Worm (Caenorhabditis elegans) whole organism, mixed stage, embryonic: Measurements from ENCODE around the gene let-858.

Experiments used
- ceh-39 ChIP-seq: fragments of 150-350 bp; optimal IDR thresholded peaks from 2 replicates; lab custom pipeline; 2014; ENCODE audit warnings: missing biosample characterization, missing genetic modification characterization
- ces-1 ChIP-seq: fragments of 150-350 bp; optimal IDR thresholded peaks from 2 replicates; lab custom pipeline; 2014; ENCODE audit warnings: missing biosample characterization, missing genetic modification reagents, missing genetic modification characterization
- elt-3 ChIP-seq: fragments of 150-350 bp; optimal IDR thresholded peaks from 2 replicates; lab custom pipeline; 2014; ENCODE audit warnings: missing biosample characterization, missing genetic modification characterization
- lin-13 ChIP-seq: fragments of 150-350 bp; optimal IDR thresholded peaks from 2 replicates; lab custom pipeline; 2014; ENCODE audit warnings: missing biosample characterization, missing genetic modification characterization
- lsy-2 ChIP-seq: fragments of 150-350 bp; optimal IDR thresholded peaks from 2 replicates; lab custom pipeline; 2014; ENCODE audit warnings: missing biosample characterization, missing genetic modification characterization
- mep-1 ChIP-seq: fragments of 150-350 bp; optimal IDR thresholded peaks from 2 replicates; lab custom pipeline; 2017; ENCODE audit warnings: missing biosample characterization, missing genetic modification reagents, missing genetic modification characterization, inconsistent platforms
- nhr-12 ChIP-seq: fragments of 150-350 bp; optimal IDR thresholded peaks from 2 replicates; lab custom pipeline; 2014; ENCODE audit warnings: missing biosample characterization, missing genetic modification characterization
- nhr-28 ChIP-seq: fragments of 150-350 bp; optimal IDR thresholded peaks from 2 replicates; lab custom pipeline; 2014; ENCODE audit warnings: missing biosample characterization, missing genetic modification characterization
- pha-4 ChIP-seq: fragments of 150-350 bp; optimal IDR thresholded peaks from 2 replicates; lab custom pipeline; 2018; ENCODE audit warnings: missing biosample characterization, missing genetic modification reagents, missing genetic modification characterization
- snpc-4 ChIP-seq: fragments of 150-350 bp; optimal IDR thresholded peaks from 2 replicates; lab custom pipeline; 2014; ENCODE audit warnings: missing biosample characterization, missing genetic modification characterization
- unc-62 ChIP-seq: fragments of 150-350 bp; optimal IDR thresholded peaks from 2 replicates; lab custom pipeline; 2014; ENCODE audit warnings: missing biosample characterization, missing genetic modification reagents, missing genetic modification characterization
- zip-8 ChIP-seq: fragments of 150-350 bp; optimal IDR thresholded peaks from 2 replicates; lab custom pipeline; 2014; ENCODE audit warnings: missing biosample characterization, missing genetic modification characterization
- ztf-11 ChIP-seq: fragments of 150-350 bp; optimal IDR thresholded peaks from 2 replicates; lab custom pipeline; 2014; ENCODE audit warnings: missing biosample characterization, missing genetic modification characterization

- TF ChIP-seq pha-4 (tag; lab: Kevin White, UChicago) (no peak), lsy-2 (tag; lab: Kevin White, UChicago) (no peak), nhr-12 (no peak), snpc-4 (tag; lab: Kevin White, UChicago) (no peak), mep-1 (tag; lab: Kevin White, UChicago) (no peak), lin-13 (tag; lab: Kevin White, UChicago) (no peak), unc-62 (GFP tag; lab: Kevin White, UChicago) (no peak), elt-3 (tag; lab: Kevin White, UChicago) (no peak), ces-1 (GFP tag; lab: Kevin White, UChicago) (no peak), ceh-39 (no peak), ztf-11 (no peak), zip-8 (no peak), nhr-28 (no peak)
These were observed 13.6 kb downstream of the let-858 start, which contains the start of gene srlf-15 for ce11 chrII:11035774-11036173.
